Worm (Caenorhabditis elegans) whole organism, L4/young adult: ENCODE measurements around the gene cyp-13A6.

Experiments used
- W03F9.2 ChIP-seq: fragments of 150-350 bp; optimal IDR thresholded peaks from 2 replicates; lab custom pipeline; 2014; ENCODE audit warnings: missing biosample characterization, missing genetic modification characterization
- dao-5 ChIP-seq: sonication (generic microtip); optimal IDR thresholded peaks from 2 replicates; lab custom pipeline; 2016; ENCODE audit warnings: missing genotype, missing genetic modification characterization, moderate library complexity, missing compliant biosample characterization
- him-1 ChIP-seq: sonication (generic microtip); optimal IDR thresholded peaks from 2 replicates; lab custom pipeline; 2016; ENCODE audit warnings: missing genotype, missing genetic modification reagents, missing genetic modification characterization, missing compliant biosample characterization

DNA sequence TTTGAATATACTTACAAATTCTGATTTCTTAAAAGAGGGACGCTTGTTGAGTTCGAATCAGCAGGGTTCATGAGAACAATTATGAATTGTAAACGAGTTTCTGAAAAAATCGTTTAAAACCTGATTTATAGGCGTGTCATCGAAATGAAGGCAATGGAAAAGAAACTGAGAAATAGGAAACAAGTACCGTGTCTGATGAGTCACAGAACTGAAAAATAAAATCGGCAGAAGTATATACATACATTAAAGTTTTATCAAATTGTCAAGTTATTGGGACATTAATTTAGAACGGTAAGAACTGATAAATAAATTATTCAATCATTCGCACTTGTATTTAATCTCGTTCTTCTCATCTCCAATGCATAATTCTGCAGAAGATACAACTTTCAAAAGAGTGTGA, 42.6 kb upstream of the cyp-13A6 start, which contains the start of gene chil-9:
- TF ChIP-seq W03F9.2, result no peak
- TF ChIP-seq him-1 (tag; lab: Kevin White, UChicago), result no peak
- TF ChIP-seq dao-5 (tag; lab: Kevin White, UChicago), result no peak
